Fruit fly (Drosophila melanogaster) S2 (cell line): ENCODE measurements around the gene scro.
A peak's percentile ranks its signal among the peaks of the same experiment; 100 is the strongest.

Experiments
- CG8478 ChIP-seq: fragments of >200 bp; optimal IDR thresholded peaks from 2 replicates; lab custom pipeline; 2018
- CTCF ChIP-seq, 2 experiments: fragments of >200 bp; optimal IDR thresholded peaks; 2 replicates each; lab custom pipeline; 2018

scro gene

dm6 chr3L:24723734-24724336, at the start of gene scro:
scro (plus strand) TSS chr3L:24724162.
- TF ChIP-seq CG8478 (no peak), CTCF (optimal IDR thresholded peaks at IDR 0.05; lab: Kevin White, UChicago) (peak in 1 of 2 experiments; percentile 43)

- no peak for TF ChIP-seq CTCF (optimal IDR thresholded peaks at IDR 0.05; lab: Kevin White, UChicago)
- no peak for TF ChIP-seq CG8478
These were observed 1.8 kb upstream of the scro start for dm6 chr3L:24722173-24722572.
